Fruit fly (Drosophila melanogaster) whole organism, embryonic: ENCODE results near the gene CycG.

Source experiments
- Bdp1 ChIP-seq: fragments of 200-800 bp; sonication (Bioruptor generic); optimal IDR thresholded peaks from 3 replicates; lab custom pipeline; 2016; ENCODE audit warnings: missing biosample characterization, missing genetic modification characterization
- CG11456 ChIP-seq: fragments of 200-800 bp; sonication (Bioruptor generic); IDR thresholded peaks from 3 replicates; pipeline ENCODE4 v1.3.6; 2022; ENCODE audit warnings: missing biosample characterization, missing genetic modification characterization
- CG12071 ChIP-seq: fragments of 200-800 bp; sonication (Bioruptor generic); optimal IDR thresholded peaks from 3 replicates; lab custom pipeline; 2018; ENCODE audit warnings: missing biosample characterization, mild to moderate bottlenecking, missing genetic modification characterization
- CG13775 ChIP-seq: fragments of 200-800 bp; sonication (Bioruptor generic); optimal IDR thresholded peaks from 3 replicates; lab custom pipeline; 2017; ENCODE audit warnings: missing biosample characterization, mild to moderate bottlenecking, missing genetic modification characterization
- CG14050 ChIP-seq: fragments of 200-800 bp; sonication (Bioruptor generic); IDR thresholded peaks from 3 replicates; pipeline ENCODE4 v1.3.6; 2022; ENCODE audit warnings: missing biosample characterization, missing genetic modification characterization
- CG15601 ChIP-seq: fragments of 200-800 bp; sonication (Bioruptor generic); optimal IDR thresholded peaks from 3 replicates; lab custom pipeline; 2019; ENCODE audit warnings: missing biosample characterization, mild to moderate bottlenecking, missing genetic modification characterization, moderate library complexity
- CG18262 ChIP-seq: fragments of 200-800 bp; optimal IDR thresholded peaks from 3 replicates; lab custom pipeline; 2019; ENCODE audit warnings: missing biosample characterization, mild to moderate bottlenecking, missing genetic modification characterization, moderate library complexity
- CG18476 ChIP-seq: fragments of 200-800 bp; sonication (Bioruptor generic); optimal IDR thresholded peaks from 2 replicates; lab custom pipeline; 2016; ENCODE audit warnings: missing biosample characterization, mild to moderate bottlenecking, missing genetic modification characterization
- CG2129 ChIP-seq: fragments of 200-800 bp; sonication (Bioruptor generic); IDR thresholded peaks from 2 replicates; pipeline ENCODE4 v1.3.6; 2022; ENCODE audit warnings: missing biosample characterization, missing genetic modification characterization; ENCODE audit not compliant: partially characterized antibody
- CG2712 ChIP-seq: fragments of 200-800 bp; optimal IDR thresholded peaks from 3 replicates; lab custom pipeline; 2019; ENCODE audit warnings: missing biosample characterization, mild to moderate bottlenecking, missing genetic modification characterization, moderate library complexity
- CG2875 ChIP-seq: fragments of 200-800 bp; sonication (Bioruptor generic); optimal IDR thresholded peaks from 2 replicates; lab custom pipeline; 2017; ENCODE audit warnings: missing biosample characterization, mild to moderate bottlenecking, missing genetic modification characterization, missing genetic modification reagents
- CG31224 ChIP-seq: fragments of 200-800 bp; sonication (Bioruptor generic); IDR thresholded peaks from 2 replicates; pipeline ENCODE4 v1.3.6; 2022; ENCODE audit warnings: missing biosample characterization, missing genetic modification characterization
- CG31388 ChIP-seq: fragments of 200-800 bp; sonication (Bioruptor generic); optimal IDR thresholded peaks from 2 replicates; lab custom pipeline; 2016; ENCODE audit warnings: missing biosample characterization, missing genetic modification characterization
- CG3281 ChIP-seq: fragments of 200-800 bp; sonication (Bioruptor generic); optimal IDR thresholded peaks from 3 replicates; lab custom pipeline; 2017; ENCODE audit warnings: missing biosample characterization, mild to moderate bottlenecking, missing genetic modification characterization
- CG4328 ChIP-seq: fragments of 200-800 bp; sonication (Bioruptor generic); optimal IDR thresholded peaks from 3 replicates; lab custom pipeline; 2017; ENCODE audit warnings: missing biosample characterization, missing genetic modification reagents, missing genetic modification characterization
- CG43689 ChIP-seq: fragments of 200-800 bp; sonication (Bioruptor generic); IDR thresholded peaks from 2 replicates; pipeline ENCODE4 v1.3.6; 2022; ENCODE audit warnings: missing biosample characterization, missing genetic modification characterization
- CG7928 ChIP-seq: fragments of 200-800 bp; sonication (Bioruptor generic); optimal IDR thresholded peaks from 2 replicates; lab custom pipeline; 2017; ENCODE audit warnings: missing biosample characterization, mild to moderate bottlenecking, missing genetic modification characterization
- CG8281 ChIP-seq: fragments of 200-800 bp; sonication (Bioruptor generic); optimal IDR thresholded peaks from 2 replicates; lab custom pipeline; 2018; ENCODE audit warnings: missing biosample characterization, mild to moderate bottlenecking, missing genetic modification characterization, moderate library complexity
- CG8290 ChIP-seq, 3 experiments: fragments of 200-800 bp; sonication (Bioruptor generic); optimal IDR thresholded peaks; 2 replicates each; lab custom pipeline; 2016 to 2019; ENCODE audit warnings: missing biosample characterization in 3 of 3, missing genetic modification characterization in 3 of 3, mild to moderate bottlenecking in 2 of 3, moderate library complexity in 1 of 3
- CG8388 ChIP-seq: fragments of 200-800 bp; sonication (Bioruptor generic); optimal IDR thresholded peaks from 2 replicates; lab custom pipeline; 2019; ENCODE audit warnings: missing biosample characterization, mild to moderate bottlenecking, missing genetic modification characterization, moderate library complexity
- CG9932 ChIP-seq: fragments of 200-800 bp; sonication (Bioruptor generic); IDR thresholded peaks from 2 replicates; pipeline ENCODE4 v1.3.6; 2022; ENCODE audit warnings: missing biosample characterization, missing genetic modification characterization
- CHES-1-like ChIP-seq: fragments of 200-800 bp; sonication (Bioruptor generic); optimal IDR thresholded peaks from 2 replicates; lab custom pipeline; 2016; ENCODE audit warnings: missing biosample characterization, missing genetic modification characterization
- CTCF ChIP-seq: fragments of 200-800 bp; sonication (Bioruptor generic); optimal IDR thresholded peaks from 2 replicates; lab custom pipeline; 2017; ENCODE audit warnings: missing biosample characterization, mild to moderate bottlenecking, missing genetic modification characterization, moderate library complexity
- Hand ChIP-seq: fragments of 200-800 bp; sonication (Bioruptor generic); optimal IDR thresholded peaks from 2 replicates; lab custom pipeline; 2017; ENCODE audit warnings: mild to moderate bottlenecking, missing biosample characterization, missing genetic modification reagents, missing genetic modification characterization
- Hr78 ChIP-seq, 2 experiments: fragments of 200-800 bp in 1 of 2; fragments of >200 bp in 1 of 2; sonication (Bioruptor generic) in 1 of 2; optimal IDR thresholded peaks; 2 replicates each; lab custom pipeline; 2017 to 2019; ENCODE audit warnings: missing biosample characterization in 2 of 2, missing genetic modification characterization in 2 of 2, mild to moderate bottlenecking in 1 of 2, moderate library complexity in 1 of 2
- Hsf ChIP-seq: fragments of 200-800 bp; sonication (Bioruptor generic); optimal IDR thresholded peaks from 3 replicates; lab custom pipeline; 2016; ENCODE audit warnings: missing biosample characterization, missing genetic modification characterization
- MBD-R2 ChIP-seq: fragments of 200-800 bp; sonication (Bioruptor generic); IDR thresholded peaks from 2 replicates; pipeline ENCODE4 v1.3.6; 2022; ENCODE audit warnings: missing biosample characterization, missing genetic modification characterization
- NfI ChIP-seq: fragments of 200-800 bp; sonication (Bioruptor generic); optimal IDR thresholded peaks from 3 replicates; lab custom pipeline; 2018; ENCODE audit warnings: missing biosample characterization, mild to moderate bottlenecking, missing genetic modification characterization, moderate library complexity
- Side ChIP-seq: fragments of 200-800 bp; sonication (Bioruptor generic); optimal IDR thresholded peaks from 2 replicates; lab custom pipeline; 2016; ENCODE audit warnings: missing biosample characterization, missing genetic modification characterization
- Sox102F ChIP-seq: fragments of 200-800 bp; sonication (Bioruptor generic); optimal IDR thresholded peaks from 2 replicates; lab custom pipeline; 2018; ENCODE audit warnings: missing biosample characterization, mild to moderate bottlenecking, missing genetic modification characterization, moderate library complexity
- Sry-β ChIP-seq: fragments of 200-800 bp; sonication (Bioruptor generic); optimal IDR thresholded peaks from 2 replicates; lab custom pipeline; 2018; ENCODE audit warnings: missing biosample characterization, mild to moderate bottlenecking, missing genetic modification characterization, moderate library complexity
- ase ChIP-seq: fragments of 200-800 bp; sonication (Bioruptor generic); IDR thresholded peaks from 3 replicates; pipeline ENCODE4 v1.3.6; 2022; ENCODE audit warnings: missing biosample characterization, missing genetic modification characterization
- az2 ChIP-seq: fragments of 200-800 bp; sonication (Bioruptor generic); optimal IDR thresholded peaks from 3 replicates; lab custom pipeline; 2016; ENCODE audit warnings: missing biosample characterization, missing genetic modification characterization
- bab2 ChIP-seq: fragments of 200-800 bp; sonication (Bioruptor generic); optimal IDR thresholded peaks from 2 replicates; lab custom pipeline; 2016; ENCODE audit warnings: missing biosample characterization, missing genetic modification characterization
- bowl ChIP-seq: fragments of 200-800 bp; sonication (Bioruptor generic); IDR thresholded peaks from 2 replicates; pipeline ENCODE4 v1.3.6; 2022; ENCODE audit warnings: missing biosample characterization, missing genetic modification characterization
- bsh ChIP-seq, 2 experiments: fragments of 200-800 bp; sonication (Bioruptor generic); optimal IDR thresholded peaks; 2 replicates each; lab custom pipeline; 2017 to 2018; ENCODE audit warnings: mild to moderate bottlenecking in 2 of 2, missing biosample characterization in 2 of 2, missing genetic modification characterization in 2 of 2, moderate library complexity in 1 of 2
- btn ChIP-seq: fragments of 200-800 bp; sonication (Bioruptor generic); optimal IDR thresholded peaks from 2 replicates; lab custom pipeline; 2016; ENCODE audit warnings: missing biosample characterization, missing genetic modification characterization
- chif ChIP-seq, 2 experiments: fragments of 200-800 bp; sonication (Bioruptor generic); optimal IDR thresholded peaks; 3 replicates each; lab custom pipeline; 2016; ENCODE audit warnings: missing biosample characterization in 2 of 2, missing genetic modification characterization in 2 of 2
- gfzf ChIP-seq: fragments of 200-800 bp; sonication (Bioruptor generic); optimal IDR thresholded peaks from 2 replicates; lab custom pipeline; 2016; ENCODE audit warnings: missing biosample characterization, mild to moderate bottlenecking, missing genetic modification characterization, moderate library complexity
- hkb ChIP-seq, 2 experiments: fragments of 200-800 bp in 1 of 2; fragments of >200 bp in 1 of 2; sonication (Bioruptor generic) in 1 of 2; IDR thresholded peaks in 1 of 2; optimal IDR thresholded peaks in 1 of 2; 2 replicates each; pipeline versions ENCODE4 v1.3.6 to Lab custom; 2017 to 2022; ENCODE audit warnings: missing biosample characterization in 1 of 2, missing genetic modification characterization in 1 of 2
- mld ChIP-seq: fragments of 200-800 bp; sonication (Bioruptor generic); IDR thresholded peaks from 3 replicates; pipeline ENCODE4 v1.3.6; 2022; ENCODE audit warnings: missing biosample characterization, missing genetic modification characterization; ENCODE audit not compliant: partially characterized antibody
- nmo ChIP-seq: fragments of 200-800 bp; sonication (Bioruptor generic); optimal IDR thresholded peaks from 2 replicates; lab custom pipeline; 2018; ENCODE audit warnings: missing biosample characterization, mild to moderate bottlenecking, missing genetic modification characterization, moderate library complexity
- onecut ChIP-seq: fragments of 200-800 bp; sonication (Bioruptor generic); IDR thresholded peaks from 2 replicates; pipeline ENCODE4 v1.3.6; 2022; ENCODE audit warnings: missing biosample characterization, missing genetic modification characterization
- peb ChIP-seq: fragments of 200-800 bp; sonication (Bioruptor generic); IDR thresholded peaks from 2 replicates; pipeline ENCODE4 v1.3.6; 2022; ENCODE audit warnings: missing biosample characterization, missing genetic modification characterization
- salm ChIP-seq: fragments of 200-800 bp; sonication (Bioruptor generic); optimal IDR thresholded peaks from 2 replicates; lab custom pipeline; 2018; ENCODE audit warnings: missing biosample characterization, mild to moderate bottlenecking, missing genetic modification characterization
- slou ChIP-seq: fragments of 200-800 bp; sonication (Bioruptor generic); optimal IDR thresholded peaks from 3 replicates; lab custom pipeline; 2016; ENCODE audit warnings: missing biosample characterization, missing genetic modification characterization
- sqz ChIP-seq: fragments of 200-800 bp; sonication (Bioruptor generic); optimal IDR thresholded peaks from 3 replicates; lab custom pipeline; 2018; ENCODE audit warnings: missing biosample characterization, mild to moderate bottlenecking, missing genetic modification characterization
- tna ChIP-seq: fragments of 200-800 bp; sonication (Bioruptor generic); IDR thresholded peaks from 2 replicates; pipeline ENCODE4 v1.3.6; 2022; ENCODE audit warnings: missing biosample characterization, missing genetic modification characterization; ENCODE audit not compliant: partially characterized antibody
- zf30C ChIP-seq: fragments of 200-800 bp; sonication (Bioruptor generic); optimal IDR thresholded peaks from 3 replicates; lab custom pipeline; 2018; ENCODE audit warnings: missing biosample characterization, mild to moderate bottlenecking, missing genetic modification characterization

Gene CycG

dm6 chr3R:31609413-31610054, 2.9 kb downstream of the CycG start (continued):
- TF ChIP-seq CG2712 (tag; lab: Kevin White, UChicago) (peak; percentile 40), az2 (GFP tag; lab: Kevin White, UChicago) (no peak), sqz (GFP tag; lab: Kevin White, UChicago) (peak; percentile 52), gfzf (peak; percentile 96), Hand (GFP tag; lab: Kevin White, UChicago) (peak; percentile 58), CG31224 (GFP tag; lab: Robert Waterston, UW) (no peak), CG7928 (no peak), Bdp1 (GFP tag; lab: Kevin White, UChicago) (no peak), salm (tag; lab: Kevin White, UChicago) (peak; percentile 17), bab2 (GFP tag; lab: Kevin White, UChicago) (no peak), mld (GFP tag; lab: Robert Waterston, UW) (no peak), hkb (optimal IDR thresholded peaks at IDR 0.05; lab: Kevin White, UChicago) (no peak), hkb (GFP tag; IDR thresholded peaks at IDR 0.05; lab: Robert Waterston, UW) (no peak), CG4328 (GFP tag; lab: Kevin White, UChicago) (peak; percentile 23), CG18262 (no peak), Sry-β (GFP tag; lab: Kevin White, UChicago) (no peak), Sox102F (GFP tag; lab: Kevin White, UChicago) (no peak), CG8290 (GFP tag; optimal IDR thresholded peaks at IDR 0.05; lab: Kevin White, UChicago) (no peak), CG8290 (tag; optimal IDR thresholded peaks at IDR 0.05; lab: Kevin White, UChicago) (peak in 1 of 2 experiments; percentile 75), CG2875 (no peak), zf30C (GFP tag; lab: Kevin White, UChicago) (peak; percentile 2), CG8281 (tag; lab: Kevin White, UChicago) (no peak), bsh (GFP tag; optimal IDR thresholded peaks at IDR 0.05; lab: Kevin White, UChicago) (peak in 1 of 2 experiments; percentile 18), NfI (GFP tag; lab: Kevin White, UChicago) (peak; percentile 43), CG2129 (GFP tag; lab: Robert Waterston, UW) (no peak), CG14050 (no peak), chif (GFP tag; optimal IDR thresholded peaks at IDR 0.05; lab: Kevin White, UChicago) (peak in 1 of 2 experiments; percentile 13), onecut (GFP tag; lab: Robert Waterston, UW) (peak; percentile 94), ase (GFP tag; lab: Robert Waterston, UW) (no peak), MBD-R2 (GFP tag; lab: Robert Waterston, UW) (no peak), Hr78 (GFP tag; optimal IDR thresholded peaks at IDR 0.05; lab: Kevin White, UChicago) (no peak), CG11456 (no peak), CG18476 (no peak), CG31388 (GFP tag; lab: Kevin White, UChicago) (no peak), nmo (GFP tag; lab: Kevin White, UChicago) (peak; percentile 43), slou (GFP tag; lab: Kevin White, UChicago) (no peak), CG12071 (GFP tag; lab: Kevin White, UChicago) (peak; percentile 38), CG3281 (GFP tag; lab: Kevin White, UChicago) (peak; percentile 22), Hsf (no peak), CG13775 (no peak), Side (GFP tag; lab: Kevin White, UChicago) (peak; percentile 36), CG15601 (tag; lab: Kevin White, UChicago) (peak; percentile 32), peb (GFP tag; lab: Robert Waterston, UW) (no peak), tna (GFP tag; lab: Robert Waterston, UW) (no peak), CHES-1-like (GFP tag; lab: Kevin White, UChicago) (peak; percentile 56), CG43689 (GFP tag; lab: Robert Waterston, UW) (no peak), bowl (GFP tag; lab: Robert Waterston, UW) (no peak), CTCF (GFP tag; lab: Kevin White, UChicago) (peak; percentile 53), CG9932 (no peak), CG8388 (GFP tag; lab: Kevin White, UChicago) (no peak), btn (GFP tag; lab: Kevin White, UChicago) (no peak)
